Fruit fly (Drosophila melanogaster) whole organism, adult: ENCODE results near the gene kek6.

Experiments used
- CG11617 ChIP-seq: fragments of 200-800 bp; sonication (Bioruptor generic); optimal IDR thresholded peaks from 2 replicates; lab custom pipeline; 2017; ENCODE audit warnings: mild to moderate bottlenecking, missing biosample characterization, missing genetic modification reagents, missing genetic modification characterization
- CG12768 ChIP-seq: fragments of 200-800 bp; sonication (Bioruptor generic); optimal IDR thresholded peaks from 2 replicates; lab custom pipeline; 2017; ENCODE audit warnings: missing biosample characterization, missing genetic modification characterization, mild to moderate bottlenecking, moderate library complexity, missing genetic modification reagents
- CG14711 ChIP-seq: fragments of 200-800 bp; sonication (Bioruptor generic); optimal IDR thresholded peaks from 2 replicates; lab custom pipeline; 2018; ENCODE audit warnings: missing biosample characterization, mild to moderate bottlenecking, missing genetic modification characterization, moderate library complexity
- CG1620 ChIP-seq: fragments of 200-800 bp; sonication (Bioruptor generic); optimal IDR thresholded peaks from 2 replicates; lab custom pipeline; 2016; ENCODE audit warnings: missing biosample characterization, missing genetic modification characterization
- CG33017 ChIP-seq: fragments of 200-800 bp; sonication (Bioruptor generic); optimal IDR thresholded peaks from 2 replicates; lab custom pipeline; 2018; ENCODE audit warnings: missing biosample characterization, mild to moderate bottlenecking, missing genetic modification characterization, moderate library complexity
- CG5204 ChIP-seq: fragments of 200-800 bp; sonication (Bioruptor generic); optimal IDR thresholded peaks from 2 replicates; lab custom pipeline; 2016; ENCODE audit warnings: missing biosample characterization, missing genetic modification characterization
- CG7045 ChIP-seq: fragments of 200-800 bp; sonication (Bioruptor generic); optimal IDR thresholded peaks from 2 replicates; lab custom pipeline; 2017; ENCODE audit warnings: missing biosample characterization, mild to moderate bottlenecking, missing genetic modification characterization
- CG7101 ChIP-seq: fragments of 200-800 bp; sonication (Bioruptor generic); optimal IDR thresholded peaks from 2 replicates; lab custom pipeline; 2018; ENCODE audit warnings: missing biosample characterization, mild to moderate bottlenecking, missing genetic modification characterization, moderate library complexity
- Clk ChIP-seq: fragments of 200-800 bp; sonication (Bioruptor generic); optimal IDR thresholded peaks from 2 replicates; lab custom pipeline; 2017; ENCODE audit warnings: missing biosample characterization, missing genetic modification characterization
- Crg-1 ChIP-seq: fragments of 200-800 bp; sonication (Bioruptor generic); optimal IDR thresholded peaks from 2 replicates; lab custom pipeline; 2016; ENCODE audit warnings: missing biosample characterization, missing genetic modification characterization
- Hr96 ChIP-seq: fragments of 200-800 bp; sonication (Bioruptor generic); optimal IDR thresholded peaks from 2 replicates; lab custom pipeline; 2016; ENCODE audit warnings: missing biosample characterization, missing genetic modification characterization
- Mnt ChIP-seq: fragments of 200-800 bp; sonication (Bioruptor generic); optimal IDR thresholded peaks from 2 replicates; lab custom pipeline; 2016; ENCODE audit warnings: missing biosample characterization, mild to moderate bottlenecking, missing genetic modification characterization
- bab1 ChIP-seq: fragments of 200-800 bp; sonication (Bioruptor generic); optimal IDR thresholded peaks from 3 replicates; lab custom pipeline; 2019; ENCODE audit warnings: missing biosample characterization, mild to moderate bottlenecking, missing genetic modification characterization, moderate library complexity
- cic ChIP-seq: fragments of 200-800 bp; sonication (Bioruptor generic); optimal IDR thresholded peaks from 2 replicates; lab custom pipeline; 2017; ENCODE audit warnings: missing biosample characterization, mild to moderate bottlenecking, missing genetic modification characterization, moderate library complexity
- cnc ChIP-seq, 2 experiments: fragments of >200 bp; optimal IDR thresholded peaks; 2 replicates each; lab custom pipeline; 2017
- kay ChIP-seq: fragments of 200-800 bp; sonication (Bioruptor generic); peaks from one replicate; lab custom pipeline; 2016; ENCODE audit warnings: missing biosample characterization, missing genetic modification characterization, borderline replicate concordance
- ovo ChIP-seq: fragments of 200-800 bp; sonication (Bioruptor generic); optimal IDR thresholded peaks from 2 replicates; lab custom pipeline; 2016; ENCODE audit warnings: missing biosample characterization, missing genetic modification characterization
- pad ChIP-seq: fragments of 200-800 bp; sonication (Bioruptor generic); optimal IDR thresholded peaks from 3 replicates; lab custom pipeline; 2017; ENCODE audit warnings: missing biosample characterization, missing genetic modification characterization, mild to moderate bottlenecking, moderate library complexity, missing genetic modification reagents
- tj ChIP-seq: fragments of 200-800 bp; sonication (Bioruptor generic); optimal IDR thresholded peaks from 3 replicates; lab custom pipeline; 2017; ENCODE audit warnings: missing biosample characterization, mild to moderate bottlenecking, missing genetic modification characterization, moderate library complexity
- toe ChIP-seq: fragments of 200-800 bp; sonication (Bioruptor generic); optimal IDR thresholded peaks from 2 replicates; lab custom pipeline; 2016; ENCODE audit warnings: missing biosample characterization, missing genetic modification characterization

The kek6 gene

dm6 chr3R:31621814-31622213 lies at the start of gene kek6:
Gene kek6 (plus strand): TSS chr3R:31622136.
- no peak for TF ChIP-seq CG7045 (GFP tag; lab: Kevin White, UChicago)
- TF ChIP-seq cnc (optimal IDR thresholded peaks at IDR 0.05; lab: Kevin White, UChicago) = no peak
- TF ChIP-seq tj (GFP tag; lab: Kevin White, UChicago) = no peak
- TF ChIP-seq Mnt (GFP tag; lab: Kevin White, UChicago) = no peak
- no peak for TF ChIP-seq CG1620 (GFP tag; lab: Kevin White, UChicago)

- TF ChIP-seq CG1620 (GFP tag; lab: Kevin White, UChicago) (no peak), Crg-1 (GFP tag; lab: Kevin White, UChicago) (no peak), CG5204 (no peak), toe (GFP tag; lab: Kevin White, UChicago) (no peak), CG12768 (GFP tag; lab: Kevin White, UChicago) (no peak), tj (GFP tag; lab: Kevin White, UChicago) (no peak), CG7101 (tag; lab: Kevin White, UChicago) (no peak), cic (GFP tag; lab: Kevin White, UChicago) (no peak), CG7045 (GFP tag; lab: Kevin White, UChicago) (no peak), ovo (GFP tag; lab: Kevin White, UChicago) (no peak), Mnt (GFP tag; lab: Kevin White, UChicago) (no peak), CG33017 (tag; lab: Kevin White, UChicago) (no peak), Clk (GFP tag; lab: Kevin White, UChicago) (no peak)
These were observed 44.6 kb upstream of the kek6 start for dm6 chr3R:31577351-31577750.

- TF ChIP-seq CG33017 (tag; lab: Kevin White, UChicago) = no peak
- TF ChIP-seq CG7045 (GFP tag; lab: Kevin White, UChicago) = no peak
- TF ChIP-seq ovo (GFP tag; lab: Kevin White, UChicago) = no peak
- peak; percentile 88 for TF ChIP-seq CG14711 (tag; lab: Kevin White, UChicago)
- no peak for TF ChIP-seq toe (GFP tag; lab: Kevin White, UChicago)
- no peak for TF ChIP-seq cnc (optimal IDR thresholded peaks at IDR 0.05; lab: Kevin White, UChicago)
- no peak for TF ChIP-seq Clk (GFP tag; lab: Kevin White, UChicago)
- no peak for TF ChIP-seq CG1620 (GFP tag; lab: Kevin White, UChicago)
- no peak for TF ChIP-seq kay
These were observed 41.9 kb upstream of the kek6 start for dm6 chr3R:31580032-31580431.

- TF ChIP-seq Hr96 (GFP tag; lab: Kevin White, UChicago) (no peak), CG14711 (tag; lab: Kevin White, UChicago) (peak; percentile 41), CG11617 (GFP tag; lab: Kevin White, UChicago) (no peak), bab1 (GFP tag; lab: Kevin White, UChicago) (peak; percentile 42), pad (GFP tag; lab: Kevin White, UChicago) (no peak)
These were observed 41.3 kb upstream of the kek6 start, which contains the start of the genes pygo and rod for dm6 chr3R:31580586-31580994. Gene pygo (minus strand): TSS chr3R:31580699. Gene rod (plus strand): TSS chr3R:31580951.

DNA sequence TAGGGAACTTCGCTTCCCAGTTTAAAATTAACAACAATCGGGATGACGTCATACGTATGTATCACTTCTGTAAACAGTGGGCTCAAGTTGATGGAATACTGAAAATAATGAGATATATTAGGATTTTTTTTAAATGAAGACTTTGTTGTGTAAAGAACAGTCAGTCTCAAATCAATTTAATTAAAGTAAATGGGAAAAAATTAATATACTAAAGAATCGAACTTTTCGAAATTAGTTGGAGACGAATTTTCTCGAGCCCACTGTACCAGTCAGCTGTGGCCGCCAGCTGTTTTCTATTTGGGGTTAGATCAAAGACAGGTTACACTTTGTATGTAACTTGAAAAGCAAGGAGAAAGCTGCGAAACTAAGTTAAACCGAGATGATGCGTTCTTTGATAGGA lies 33.6 kb upstream of the kek6 start, which contains the start of gene CG1635:
Gene CG1635 (plus strand): TSS at position 300 of the 400 bp plus-strand sequence.
- peak; percentile 99 for TF ChIP-seq Clk (GFP tag; lab: Kevin White, UChicago)
- peak; percentile 98 for TF ChIP-seq CG1620 (GFP tag; lab: Kevin White, UChicago)
- TF ChIP-seq CG33017 (tag; lab: Kevin White, UChicago) = peak; percentile 100
- no peak for TF ChIP-seq cnc (optimal IDR thresholded peaks at IDR 0.05; lab: Kevin White, UChicago)
- TF ChIP-seq CG12768 (GFP tag; lab: Kevin White, UChicago) = peak; percentile 100
- TF ChIP-seq CG5204 = peak; percentile 99
- TF ChIP-seq pad (GFP tag; lab: Kevin White, UChicago) = peak; percentile 95
- peak; percentile 99 for TF ChIP-seq CG7045 (GFP tag; lab: Kevin White, UChicago)
- peak; percentile 98 for TF ChIP-seq Mnt (GFP tag; lab: Kevin White, UChicago)
- TF ChIP-seq kay = peak; percentile 100
- TF ChIP-seq CG7101 (tag; lab: Kevin White, UChicago) = peak; percentile 100
- peak; percentile 94 for TF ChIP-seq tj (GFP tag; lab: Kevin White, UChicago)
- TF ChIP-seq cic (GFP tag; lab: Kevin White, UChicago) = peak; percentile 83
- peak; percentile 99 for TF ChIP-seq CG14711 (tag; lab: Kevin White, UChicago)
- peak; percentile 98 for TF ChIP-seq Hr96 (GFP tag; lab: Kevin White, UChicago)
- TF ChIP-seq ovo (GFP tag; lab: Kevin White, UChicago) = peak; percentile 97
- peak; percentile 100 for TF ChIP-seq CG11617 (GFP tag; lab: Kevin White, UChicago)
- peak; percentile 97 for TF ChIP-seq toe (GFP tag; lab: Kevin White, UChicago)
- peak; percentile 100 for TF ChIP-seq bab1 (GFP tag; lab: Kevin White, UChicago)
- TF ChIP-seq Crg-1 (GFP tag; lab: Kevin White, UChicago) = peak; percentile 98

DNA sequence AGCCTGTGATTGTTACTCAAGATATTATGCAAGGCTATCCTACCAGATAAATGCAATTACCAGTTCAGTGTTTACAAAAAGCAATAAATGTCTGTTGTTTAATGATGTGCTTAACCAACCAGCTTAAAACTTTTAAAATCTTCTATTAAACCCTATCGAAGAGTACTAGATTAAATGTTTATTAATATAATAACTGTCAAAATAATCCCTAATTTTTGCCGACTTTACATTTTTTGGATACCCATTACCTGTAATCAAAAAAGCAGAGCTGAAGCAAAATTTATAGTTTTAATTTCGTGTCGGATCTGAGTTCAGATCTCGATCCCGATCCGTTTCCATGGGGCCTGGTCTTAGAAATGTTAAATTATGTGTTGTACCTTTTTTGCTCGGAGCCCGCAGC lies 31.7 kb upstream of the kek6 start, which contains the start of gene CG1638:
Gene CG1638 (plus strand): TSS at position 301 of the 400 bp plus-strand sequence.
- TF ChIP-seq kay (peak; percentile 78), Hr96 (GFP tag; lab: Kevin White, UChicago) (no peak)
